Worm (Caenorhabditis elegans): Measurements from ENCODE around the gene rps-12.
A peak's percentile ranks its signal among the peaks of the same experiment; 100 is the strongest.

The rps-12 gene

ce11 chrIII:5701491-5701890 lies 22.4 kb downstream of the rps-12 start:
- TF ChIP-seq sem-2 (GFP tag; optimal IDR thresholded peaks at IDR 0.05) (no peak), sptf-1 (tag; optimal IDR thresholded peaks at IDR 0.05) (no peak), flh-1 (GFP tag; optimal IDR thresholded peaks at IDR 0.05) (no peak), nhr-76 (tag; optimal IDR thresholded peaks at IDR 0.05) (no peak), ceh-39 (tag; optimal IDR thresholded peaks at IDR 0.05) (no peak), zip-8 (tag; optimal IDR thresholded peaks at IDR 0.05) (no peak), lin-32 (GFP tag; optimal IDR thresholded peaks at IDR 0.05) (no peak), lin-13 (tag; optimal IDR thresholded peaks at IDR 0.05) (no peak), unc-39 (tag; optimal IDR thresholded peaks at IDR 0.05) (no peak), tbx-8 (GFP tag; optimal IDR thresholded peaks at IDR 0.05) (no peak)

- TF ChIP-seq drap-1 (GFP tag; optimal IDR thresholded peaks at IDR 0.05) (no peak), mls-2 (tag; optimal IDR thresholded peaks at IDR 0.05) (no peak), ztf-11 (tag; optimal IDR thresholded peaks at IDR 0.05) (no peak), nhr-2 (tag; optimal IDR thresholded peaks at IDR 0.05) (no peak), cnd-1 (tag; optimal IDR thresholded peaks at IDR 0.05) (no peak), hlh-1 (tag; optimal IDR thresholded peaks at IDR 0.05) (no peak), unc-39 (tag; optimal IDR thresholded peaks at IDR 0.05) (no peak), snpc-4 (tag; optimal IDR thresholded peaks at IDR 0.05) (no peak), ceh-43 (GFP tag; optimal IDR thresholded peaks at IDR 0.05) (no peak), bed-3 (GFP tag; optimal IDR thresholded peaks at IDR 0.05) (no peak), elt-3 (tag; optimal IDR thresholded peaks at IDR 0.05) (no peak), unc-120 (tag; optimal IDR thresholded peaks at IDR 0.05; ENCODE audit: poor library complexity, severe bottlenecking) (no peak), M03D4.4 (tag; optimal IDR thresholded peaks at IDR 0.05) (no peak), zip-8 (tag; optimal IDR thresholded peaks at IDR 0.05) (no peak), nhr-76 (tag; optimal IDR thresholded peaks at IDR 0.05) (no peak), ces-1 (GFP tag; optimal IDR thresholded peaks at IDR 0.05) (no peak)
Observed at ce11 chrIII:5705228-5705888, 26.3 kb downstream of the rps-12 start, which contains the start of gene swp-1. Gene swp-1 (minus strand): TSS chrIII:5705525.

ce11 chrIII:5706077-5706627 lies 27.1 kb downstream of the rps-12 start, which contains the start of gene rpl-23:
Gene rpl-23 (minus strand): TSS chrIII:5706127.
- TF ChIP-seq sem-2 (GFP tag; optimal IDR thresholded peaks at IDR 0.05) (no peak), drap-1 (GFP tag; optimal IDR thresholded peaks at IDR 0.05) (no peak), nhr-12 (tag; optimal IDR thresholded peaks at IDR 0.05) (no peak), snpc-4 (tag; optimal IDR thresholded peaks at IDR 0.05) (no peak), nhr-237 (tag; optimal IDR thresholded peaks at IDR 0.05) (peak; percentile 94), tbx-8 (GFP tag; optimal IDR thresholded peaks at IDR 0.05) (no peak), hlh-1 (tag; optimal IDR thresholded peaks at IDR 0.05) (peak; percentile 90), ceh-43 (GFP tag; optimal IDR thresholded peaks at IDR 0.05) (no peak), mep-1 (tag; optimal IDR thresholded peaks at IDR 0.05) (peak; percentile 98), elt-3 (tag; optimal IDR thresholded peaks at IDR 0.05) (peak; percentile 12), unc-120 (tag; optimal IDR thresholded peaks at IDR 0.05; ENCODE audit: poor library complexity, severe bottlenecking) (peak; percentile 92), lsy-2 (tag; optimal IDR thresholded peaks at IDR 0.05) (peak; percentile 89), pha-4 (tag; optimal IDR thresholded peaks at IDR 0.05) (peak; percentile 93), ztf-11 (tag; optimal IDR thresholded peaks at IDR 0.05) (peak; percentile 37), mls-2 (tag; optimal IDR thresholded peaks at IDR 0.05) (peak; percentile 33), lin-32 (GFP tag; optimal IDR thresholded peaks at IDR 0.05) (no peak), nhr-28 (tag; optimal IDR thresholded peaks at IDR 0.05) (no peak), ceh-39 (tag; optimal IDR thresholded peaks at IDR 0.05) (peak; percentile 97), ceh-83 (GFP tag; optimal IDR thresholded peaks at IDR 0.05) (no peak), unc-39 (tag; optimal IDR thresholded peaks at IDR 0.05) (no peak), elt-1 (tag; optimal IDR thresholded peaks at IDR 0.05; ENCODE audit: borderline replicate concordance, insufficient read depth) (no peak), M03D4.4 (tag; optimal IDR thresholded peaks at IDR 0.05) (no peak), ces-1 (GFP tag; optimal IDR thresholded peaks at IDR 0.05) (peak; percentile 90), sptf-1 (tag; optimal IDR thresholded peaks at IDR 0.05) (peak; percentile 62), lin-13 (tag; optimal IDR thresholded peaks at IDR 0.05) (peak; percentile 92), unc-62 (GFP tag; optimal IDR thresholded peaks at IDR 0.05) (peak; percentile 66), nhr-76 (tag; optimal IDR thresholded peaks at IDR 0.05) (no peak), mab-5 (tag; optimal IDR thresholded peaks at IDR 0.05) (peak; percentile 85), ham-2 (GFP tag; optimal IDR thresholded peaks at IDR 0.05) (no peak), cnd-1 (tag; optimal IDR thresholded peaks at IDR 0.05) (no peak), blmp-1 (tag; optimal IDR thresholded peaks at IDR 0.05) (no peak), nhr-2 (tag; optimal IDR thresholded peaks at IDR 0.05) (no peak), flh-1 (GFP tag; optimal IDR thresholded peaks at IDR 0.05) (no peak), bed-3 (GFP tag; optimal IDR thresholded peaks at IDR 0.05) (no peak), zip-8 (tag; optimal IDR thresholded peaks at IDR 0.05) (no peak)
